Fruit fly (Drosophila melanogaster): ENCODE data around the gene Lgr4.
"Not testable (repeated sequence)": the region's sequence is repeated elsewhere in the genome, so short reads cannot be mapped to it uniquely, and the experiment has no call there.

Lgr4 gene

dm6 chrX:13191783-13192182, 2.8 kb upstream of the Lgr4 start, which contains the start of gene CG12723:
TSS of gene CG12723 (minus strand) at chrX:13191883.
- no peak for TF ChIP-seq kay (GFP tag; ENCODE audit: borderline replicate concordance)
- no peak for TF ChIP-seq CG7101 (tag; optimal IDR thresholded peaks at IDR 0.05)
- TF ChIP-seq tj (GFP tag; optimal IDR thresholded peaks at IDR 0.05) = no peak
- no peak for TF ChIP-seq Clk (GFP tag; optimal IDR thresholded peaks at IDR 0.05)
- no peak for TF ChIP-seq ovo (GFP tag; optimal IDR thresholded peaks at IDR 0.05)
- no peak for TF ChIP-seq toe (GFP tag; optimal IDR thresholded peaks at IDR 0.05)
- no peak for TF ChIP-seq CG33017 (tag; optimal IDR thresholded peaks at IDR 0.05)
- no peak for TF ChIP-seq CG1620 (GFP tag; optimal IDR thresholded peaks at IDR 0.05)
- TF ChIP-seq CG5204 (GFP tag; optimal IDR thresholded peaks at IDR 0.05) = no peak
- no peak for TF ChIP-seq pad (GFP tag; optimal IDR thresholded peaks at IDR 0.05)
- TF ChIP-seq CG14711 (tag; optimal IDR thresholded peaks at IDR 0.05) = no peak
- TF ChIP-seq CG11617 (GFP tag; optimal IDR thresholded peaks at IDR 0.05) = no peak
- TF ChIP-seq CG7045 (GFP tag; optimal IDR thresholded peaks at IDR 0.05) = no peak
- TF ChIP-seq CG12768 (GFP tag; optimal IDR thresholded peaks at IDR 0.05) = no peak
- no peak for TF ChIP-seq bab1 (GFP tag; optimal IDR thresholded peaks at IDR 0.05)
- TF ChIP-seq Mnt (GFP tag; optimal IDR thresholded peaks at IDR 0.05) = no peak

- not testable (repeated sequence) for TF ChIP-seq tj, CG1620, CG11617 (GFP tag; optimal IDR thresholded peaks at IDR 0.05)
Measured at dm6 chrX:13184178-13184577, 4.8 kb downstream of the Lgr4 start, which contains the start of gene CG32641. TSS of gene CG32641 (plus strand) at chrX:13184478.

- TF ChIP-seq CG1620, tj, CG7045 (GFP tag; optimal IDR thresholded peaks at IDR 0.05): not testable (repeated sequence)
Measured at dm6 chrX:13177720-13178119, 11.2 kb downstream of the Lgr4 start, which contains the start of gene CG32640. TSS of gene CG32640 (plus strand) at chrX:13178005.

- no peak for TF ChIP-seq toe (GFP tag; optimal IDR thresholded peaks at IDR 0.05)
- TF ChIP-seq CG5204 (GFP tag; optimal IDR thresholded peaks at IDR 0.05) = no peak
- no peak for TF ChIP-seq Clk (GFP tag; optimal IDR thresholded peaks at IDR 0.05)
- TF ChIP-seq CG14711 (tag; optimal IDR thresholded peaks at IDR 0.05) = no peak
- no peak for TF ChIP-seq Crg-1 (GFP tag; optimal IDR thresholded peaks at IDR 0.05)
- TF ChIP-seq pad (GFP tag; optimal IDR thresholded peaks at IDR 0.05) = no peak
- TF ChIP-seq cic (GFP tag; optimal IDR thresholded peaks at IDR 0.05) = no peak
Measured at dm6 chrX:13172865-13173264, 16.1 kb downstream of the Lgr4 start.

dm6 chrX:13159481-13159880, 29.5 kb downstream of the Lgr4 start, which contains the start of the genes Bap60 and CG12096:
TSS of gene Bap60 (minus strand) at chrX:13159508.
TSS of gene CG12096 (plus strand) at chrX:13159604.
- peak; percentile 55 for TF ChIP-seq Crg-1 (GFP tag; optimal IDR thresholded peaks at IDR 0.05)
- TF ChIP-seq Hr96 (GFP tag; optimal IDR thresholded peaks at IDR 0.05) = peak; percentile 91
- TF ChIP-seq CG12768 (GFP tag; optimal IDR thresholded peaks at IDR 0.05) = peak; percentile 7
- TF ChIP-seq Mnt (GFP tag; optimal IDR thresholded peaks at IDR 0.05) = peak; percentile 78
- peak; percentile 77 for TF ChIP-seq CG1620 (GFP tag; optimal IDR thresholded peaks at IDR 0.05)
- peak; percentile 91 for TF ChIP-seq bab1 (GFP tag; optimal IDR thresholded peaks at IDR 0.05)
- TF ChIP-seq kay (GFP tag; ENCODE audit: borderline replicate concordance) = no peak
- TF ChIP-seq CG7101 (tag; optimal IDR thresholded peaks at IDR 0.05) = peak; percentile 82
- TF ChIP-seq cnc (optimal IDR thresholded peaks at IDR 0.05) = no peak
- no peak for TF ChIP-seq cic (GFP tag; optimal IDR thresholded peaks at IDR 0.05)
- TF ChIP-seq CG33017 (tag; optimal IDR thresholded peaks at IDR 0.05) = peak; percentile 32
- peak; percentile 68 for TF ChIP-seq tj (GFP tag; optimal IDR thresholded peaks at IDR 0.05)
- TF ChIP-seq pad (GFP tag; optimal IDR thresholded peaks at IDR 0.05) = peak; percentile 70
- peak; percentile 33 for TF ChIP-seq Clk (GFP tag; optimal IDR thresholded peaks at IDR 0.05)
- peak; percentile 69 for TF ChIP-seq CG14711 (tag; optimal IDR thresholded peaks at IDR 0.05)
- TF ChIP-seq ovo (GFP tag; optimal IDR thresholded peaks at IDR 0.05) = peak; percentile 73
- peak; percentile 78 for TF ChIP-seq CG11617 (GFP tag; optimal IDR thresholded peaks at IDR 0.05)
- peak; percentile 71 for TF ChIP-seq CG5204 (GFP tag; optimal IDR thresholded peaks at IDR 0.05)
- peak; percentile 81 for TF ChIP-seq toe (GFP tag; optimal IDR thresholded peaks at IDR 0.05)
- peak; percentile 56 for TF ChIP-seq CG7045 (GFP tag; optimal IDR thresholded peaks at IDR 0.05)

- TF ChIP-seq Clk (GFP tag; optimal IDR thresholded peaks at IDR 0.05) (no peak), CG7045 (GFP tag; optimal IDR thresholded peaks at IDR 0.05) (no peak), CG33017 (tag; optimal IDR thresholded peaks at IDR 0.05) (no peak), bab1 (GFP tag; optimal IDR thresholded peaks at IDR 0.05) (peak; percentile 58), Mnt (GFP tag; optimal IDR thresholded peaks at IDR 0.05) (peak; percentile 66), CG5204 (GFP tag; optimal IDR thresholded peaks at IDR 0.05) (no peak), Crg-1 (GFP tag; optimal IDR thresholded peaks at IDR 0.05) (no peak)
Measured at dm6 chrX:13154783-13155182, 34.2 kb downstream of the Lgr4 start, which contains the start of the genes CG4318 and CG4332. TSS of gene CG4318 (minus strand) at chrX:13154924. TSS of gene CG4332 (plus strand) at chrX:13155038.

- no peak for TF ChIP-seq Crg-1 (GFP tag; optimal IDR thresholded peaks at IDR 0.05)
- no peak for TF ChIP-seq ovo (GFP tag; optimal IDR thresholded peaks at IDR 0.05)
- TF ChIP-seq tj (GFP tag; optimal IDR thresholded peaks at IDR 0.05) = no peak
Measured at dm6 chrX:13149083-13149482, 39.9 kb downstream of the Lgr4 start.

All from whole organism, adult.